Worm (Caenorhabditis elegans): ENCODE data around the gene tasp-1.

tasp-1 gene

ce11 chrIII:10717479-10717878 is 41.6 kb upstream of the tasp-1 start (continued):
- no peak for TF ChIP-seq dpff-1 (tag; optimal IDR thresholded peaks at IDR 0.05)
- peak in 1 of 2 experiments; percentile 6 for TF ChIP-seq let-607 (tag; optimal IDR thresholded peaks at IDR 0.05)
- TF ChIP-seq B0261.1 (tag; optimal IDR thresholded peaks at IDR 0.05), result no peak
- no peak for TF ChIP-seq madf-3 (GFP tag; IDR thresholded peaks at IDR 0.05)
- TF ChIP-seq rcor-1 (GFP tag; IDR thresholded peaks at IDR 0.05), result no peak; the same call in 1 of the 2 replicates
- no peak for TF ChIP-seq fkh-3 (tag; optimal IDR thresholded peaks at IDR 0.05)
- no peak for TF ChIP-seq Y67H2A.10 (GFP tag; conservative IDR thresholded peaks at IDR 0.05)
- peak; percentile 43 for TF ChIP-seq tbp1 (GFP tag; optimal IDR thresholded peaks at IDR 0.05)
- TF ChIP-seq dpl-1 (GFP tag; optimal IDR thresholded peaks at IDR 0.05), result no peak
- no peak for TF ChIP-seq bed-1 (GFP tag; IDR thresholded peaks at IDR 0.05)
- no peak for TF ChIP-seq sptf-2 (GFP tag; optimal IDR thresholded peaks at IDR 0.05)
- peak; percentile 32 for TF ChIP-seq ceh-27 (GFP tag; optimal IDR thresholded peaks at IDR 0.05)
- TF ChIP-seq F57C9.4 (tag; optimal IDR thresholded peaks at IDR 0.05), result no peak
- peak; percentile 40; the same call in 1 of the 2 replicates for TF ChIP-seq lin-26 (GFP tag; IDR thresholded peaks at IDR 0.05)
- no peak for TF ChIP-seq hrde-1 (tag; optimal IDR thresholded peaks at IDR 0.05; ENCODE audit: borderline replicate concordance)
- TF ChIP-seq ztf-18 (tag; optimal IDR thresholded peaks at IDR 0.05), result peak; percentile 3
- TF ChIP-seq F22D6.2 (tag; optimal IDR thresholded peaks at IDR 0.05), result peak; percentile 65
- TF ChIP-seq aptf-2 (GFP tag; conservative IDR thresholded peaks at IDR 0.05), result no peak
- no peak for TF ChIP-seq nfya-1 (tag; optimal IDR thresholded peaks at IDR 0.05; ENCODE audit: borderline replicate concordance, insufficient read depth)
- TF ChIP-seq lin-54 (GFP tag; optimal IDR thresholded peaks at IDR 0.05), result peak; percentile 24
- TF ChIP-seq snpc-3.4 (tag; optimal IDR thresholded peaks at IDR 0.05), result no peak
- no peak for TF ChIP-seq ets-4 (GFP tag; optimal IDR thresholded peaks at IDR 0.05)
- no peak for TF ChIP-seq mxl-1 (tag; optimal IDR thresholded peaks at IDR 0.05)
- no peak for TF ChIP-seq ceh-58 (GFP tag; IDR thresholded peaks at IDR 0.05)
- TF ChIP-seq F57A8.1 (GFP tag; optimal IDR thresholded peaks at IDR 0.05), result no peak
- TF ChIP-seq lin-40 (tag; optimal IDR thresholded peaks at IDR 0.05), result peak; percentile 83
- TF ChIP-seq B0035.1 (tag; optimal IDR thresholded peaks at IDR 0.05), result peak; percentile 56
- TF ChIP-seq cebp-2 (GFP tag; IDR thresholded peaks at IDR 0.05), result no peak
- TF ChIP-seq bed-2 (GFP tag; IDR thresholded peaks at IDR 0.05), result no peak
- peak; percentile 75 for TF ChIP-seq ama-1 (optimal IDR thresholded peaks at IDR 0.05)
- TF ChIP-seq ama-1 (GFP tag; optimal IDR thresholded peaks at IDR 0.05), result no peak
- TF ChIP-seq nhr-120 (GFP tag; IDR thresholded peaks at IDR 0.05), result no peak
- TF ChIP-seq mes-4 (tag; optimal IDR thresholded peaks at IDR 0.05), result no peak
- no peak for TF ChIP-seq T26A5.8 (tag; optimal IDR thresholded peaks at IDR 0.05)
- no peak for TF ChIP-seq nhr-27 (tag; optimal IDR thresholded peaks at IDR 0.05)
- no peak for TF ChIP-seq repo-1 (tag; optimal IDR thresholded peaks at IDR 0.05)
- TF ChIP-seq mel-28 (tag; optimal IDR thresholded peaks at IDR 0.05; ENCODE audit: borderline replicate concordance), result no peak
- TF ChIP-seq ekl-4 (GFP tag; IDR thresholded peaks at IDR 0.05), result no peak
- no peak for TF ChIP-seq F49E8.2 (tag; optimal IDR thresholded peaks at IDR 0.05; ENCODE audit: insufficient read depth)
- TF ChIP-seq lsl-1 (GFP tag; optimal IDR thresholded peaks at IDR 0.05), result no peak
- TF ChIP-seq cebp-1 (GFP tag; IDR thresholded peaks at IDR 0.05), result no peak
- TF ChIP-seq cebp-1 (tag; optimal IDR thresholded peaks at IDR 0.05), result peak; percentile 63
- TF ChIP-seq snpc-4 (GFP tag; optimal IDR thresholded peaks at IDR 0.05), result no peak
- peak in 2 of 4 experiments; percentile 4 to 19 for TF ChIP-seq snpc-4 (tag; optimal IDR thresholded peaks at IDR 0.05)
- TF ChIP-seq C06A6.2 (GFP tag; conservative IDR thresholded peaks at IDR 0.05), result peak; percentile 53; the same call in 1 of the 2 replicates
- no peak; the same call in 1 of the 2 replicates for TF ChIP-seq lir-1 (GFP tag; conservative IDR thresholded peaks at IDR 0.05)
- TF ChIP-seq F37B4.10 (GFP tag; IDR thresholded peaks at IDR 0.05), result 0 out of 2 replicates have a peak, but pooled peaks have one; percentile 52
- TF ChIP-seq sea-2 (GFP tag; IDR thresholded peaks at IDR 0.05), result no peak
- no peak for TF ChIP-seq hlh-12 (tag; optimal IDR thresholded peaks at IDR 0.05)
- no peak for TF ChIP-seq hmg-20 (GFP tag; IDR thresholded peaks at IDR 0.05)

All from whole organism, young adult.